Fruit fly (Drosophila melanogaster): ENCODE measurements around the gene Vps39.

- TF ChIP-seq h (GFP tag; optimal IDR thresholded peaks at IDR 0.05), result peak; percentile 73
- peak; percentile 31 for TF ChIP-seq Hnf4 (GFP tag; optimal IDR thresholded peaks at IDR 0.05)
- no peak for TF ChIP-seq dsf (GFP tag; optimal IDR thresholded peaks at IDR 0.05; ENCODE audit: borderline replicate concordance)
- TF ChIP-seq Hr78 (GFP tag; optimal IDR thresholded peaks at IDR 0.05), result peak; percentile 36
- TF ChIP-seq OdsH (GFP tag; optimal IDR thresholded peaks at IDR 0.05), result peak; percentile 22
- peak; percentile 91 for TF ChIP-seq psq (GFP tag; optimal IDR thresholded peaks at IDR 0.05)
- no peak for TF ChIP-seq sv (GFP tag; optimal IDR thresholded peaks at IDR 0.05)
- peak; percentile 40 for TF ChIP-seq fru (GFP tag; optimal IDR thresholded peaks at IDR 0.05)
- TF ChIP-seq lola (GFP tag; optimal IDR thresholded peaks at IDR 0.05), result no peak
Measured at dm6 chr3R:18244171-18245043, 29.8 kb downstream of the Vps39 start.

All from whole organism, wandering third instar larva.